Fruit fly (Drosophila melanogaster) whole organism, embryonic: Measurements from ENCODE around the gene CG10948.

Experiments used
- ATbp ChIP-seq: fragments of 200-800 bp; sonication (Bioruptor generic); optimal IDR thresholded peaks from 2 replicates; lab custom pipeline; 2017; ENCODE audit warnings: missing biosample characterization, mild to moderate bottlenecking, missing genetic modification characterization, missing genetic modification reagents
- Antp ChIP-seq: fragments of 200-800 bp; sonication (Bioruptor generic); optimal IDR thresholded peaks from 3 replicates; lab custom pipeline; 2016; ENCODE audit warnings: missing biosample characterization, missing genetic modification characterization
- Atf-2 ChIP-seq: fragments of 200-800 bp; sonication (Bioruptor generic); optimal IDR thresholded peaks from 2 replicates; lab custom pipeline; 2016; ENCODE audit warnings: missing biosample characterization, missing genetic modification characterization
- Bdp1 ChIP-seq: fragments of 200-800 bp; sonication (Bioruptor generic); optimal IDR thresholded peaks from 3 replicates; lab custom pipeline; 2016; ENCODE audit warnings: missing biosample characterization, missing genetic modification characterization
- CG11696 ChIP-seq: fragments of 200-800 bp; sonication (Bioruptor generic); IDR thresholded peaks from 2 replicates; pipeline ENCODE4 v1.3.6; 2022; ENCODE audit warnings: missing biosample characterization, missing genetic modification characterization
- CG1233 ChIP-seq: fragments of 200-800 bp; sonication (Bioruptor generic); optimal IDR thresholded peaks from 4 replicates; lab custom pipeline; 2018; ENCODE audit warnings: missing biosample characterization, mild to moderate bottlenecking, missing genetic modification characterization
- CG12659 ChIP-seq: fragments of 200-800 bp; sonication (Bioruptor generic); optimal IDR thresholded peaks from 3 replicates; lab custom pipeline; 2017; ENCODE audit warnings: mild to moderate bottlenecking, missing biosample characterization, missing genetic modification reagents, missing genetic modification characterization
- CG14050 ChIP-seq: fragments of 200-800 bp; sonication (Bioruptor generic); IDR thresholded peaks from 3 replicates; pipeline ENCODE4 v1.3.6; 2022; ENCODE audit warnings: missing biosample characterization, missing genetic modification characterization
- CG14667 ChIP-seq: fragments of 200-800 bp; sonication (Bioruptor generic); IDR thresholded peaks from 2 replicates; pipeline ENCODE4 v1.3.6; 2022; ENCODE audit warnings: missing biosample characterization, missing genetic modification characterization
- CG15269 ChIP-seq: fragments of 200-800 bp; sonication (Bioruptor generic); optimal IDR thresholded peaks from 2 replicates; lab custom pipeline; 2018; ENCODE audit warnings: missing biosample characterization, mild to moderate bottlenecking, missing genetic modification characterization, moderate library complexity
- CG15696 ChIP-seq: fragments of 200-800 bp; sonication (Bioruptor generic); optimal IDR thresholded peaks from 2 replicates; lab custom pipeline; 2019; ENCODE audit warnings: missing biosample characterization, mild to moderate bottlenecking, missing genetic modification characterization, moderate library complexity
- CG17612 ChIP-seq: fragments of 200-800 bp; sonication (Bioruptor generic); IDR thresholded peaks from 2 replicates; pipeline ENCODE4 v1.3.6; 2022; ENCODE audit warnings: missing biosample characterization, missing genetic modification characterization
- CG18599 ChIP-seq: fragments of 200-800 bp; sonication (Bioruptor generic); optimal IDR thresholded peaks from 3 replicates; lab custom pipeline; 2017; ENCODE audit warnings: missing biosample characterization, missing genetic modification characterization, mild to moderate bottlenecking, moderate library complexity, missing genetic modification reagents
- CG3065 ChIP-seq: fragments of 200-800 bp; sonication (Bioruptor generic); optimal IDR thresholded peaks from 2 replicates; lab custom pipeline; 2016; ENCODE audit warnings: missing biosample characterization, missing genetic modification characterization
- CG32532 ChIP-seq: fragments of 200-800 bp; sonication (Bioruptor generic); IDR thresholded peaks from 2 replicates; pipeline ENCODE4 v1.3.6; 2022; ENCODE audit warnings: missing biosample characterization, missing genetic modification characterization
- CG3726 ChIP-seq: fragments of 200-800 bp; sonication (Bioruptor generic); IDR thresholded peaks from 3 replicates; pipeline ENCODE4, ENCODE4 v1.3.6; 2022; ENCODE audit warnings: missing biosample characterization, missing genetic modification characterization
- CG4282 ChIP-seq: fragments of 200-800 bp; sonication (Bioruptor generic); optimal IDR thresholded peaks from 2 replicates; lab custom pipeline; 2016; ENCODE audit warnings: missing biosample characterization, missing genetic modification characterization
- CG4424 ChIP-seq: fragments of 200-800 bp; sonication (Bioruptor generic); optimal IDR thresholded peaks from 3 replicates; lab custom pipeline; 2016; ENCODE audit warnings: missing biosample characterization, missing genetic modification characterization
- CG7556 ChIP-seq: fragments of 200-800 bp; sonication (Bioruptor generic); optimal IDR thresholded peaks from 2 replicates; lab custom pipeline; 2017; ENCODE audit warnings: missing biosample characterization, mild to moderate bottlenecking, missing genetic modification characterization
- CG7745 ChIP-seq: fragments of 200-800 bp; sonication (Bioruptor generic); optimal IDR thresholded peaks from 2 replicates; lab custom pipeline; 2018; ENCODE audit warnings: missing biosample characterization, mild to moderate bottlenecking, missing genetic modification characterization, moderate library complexity
- CG8478 ChIP-seq: fragments of >200 bp; optimal IDR thresholded peaks from 2 replicates; lab custom pipeline; 2018
- Gug ChIP-seq: fragments of 200-800 bp; sonication (Bioruptor generic); IDR thresholded peaks from 4 replicates; pipeline ENCODE4 v1.3.6; 2022; ENCODE audit warnings: missing biosample characterization, missing genetic modification characterization
- Hmx ChIP-seq: fragments of 200-800 bp; sonication (Bioruptor generic); optimal IDR thresholded peaks from 2 replicates; lab custom pipeline; 2016; ENCODE audit warnings: missing biosample characterization, missing genetic modification characterization
- Hr39 ChIP-seq: fragments of >200 bp; optimal IDR thresholded peaks from 2 replicates; lab custom pipeline; 2017
- MESR4 ChIP-seq: fragments of 200-800 bp; sonication (Bioruptor generic); optimal IDR thresholded peaks from 2 replicates; lab custom pipeline; 2018; ENCODE audit warnings: missing biosample characterization, mild to moderate bottlenecking, missing genetic modification characterization, moderate library complexity
- Mes4 ChIP-seq: fragments of 200-800 bp; sonication (Bioruptor generic); optimal IDR thresholded peaks from 2 replicates; lab custom pipeline; 2016; ENCODE audit warnings: missing biosample characterization, missing genetic modification characterization
- Myb ChIP-seq: fragments of 200-800 bp; sonication (Bioruptor generic); optimal IDR thresholded peaks from 2 replicates; lab custom pipeline; 2016; ENCODE audit warnings: missing biosample characterization, missing genetic modification characterization
- NFAT ChIP-seq: fragments of 200-800 bp; sonication (Bioruptor generic); IDR thresholded peaks from 2 replicates; pipeline ENCODE4 v1.3.6; 2022; ENCODE audit warnings: missing biosample characterization, missing genetic modification characterization
- PHDP ChIP-seq: fragments of 200-800 bp; sonication (Bioruptor generic); optimal IDR thresholded peaks from 3 replicates; lab custom pipeline; 2018; ENCODE audit warnings: missing biosample characterization, mild to moderate bottlenecking, missing genetic modification characterization, moderate library complexity
- Tbp ChIP-seq: fragments of >200 bp; optimal IDR thresholded peaks from 2 replicates; lab custom pipeline; 2018; ENCODE audit warnings: missing biosample characterization, missing genetic modification characterization
- Trl ChIP-seq, 3 experiments: fragments of >200 bp in 2 of 3; fragments of 200-800 bp in 1 of 3; sonication (Bioruptor generic) in 1 of 3; optimal IDR thresholded peaks; 2 replicates in 1 of 3; 3 replicates in 2 of 3; lab custom pipeline; 2016 to 2017; ENCODE audit warnings: missing biosample characterization in 1 of 3, missing genetic modification characterization in 1 of 3
- bbx ChIP-seq: fragments of 200-800 bp; sonication (Bioruptor generic); IDR thresholded peaks from 2 replicates; pipeline ENCODE4 v1.3.6; 2022; ENCODE audit warnings: missing biosample characterization, missing genetic modification characterization; ENCODE audit not compliant: partially characterized antibody
- esg ChIP-seq: fragments of 200-800 bp; sonication (Bioruptor generic); conservative IDR thresholded peaks from 2 replicates; pipeline ENCODE4 v1.3.6; 2022; ENCODE audit warnings: missing biosample characterization, missing genetic modification characterization
- grn ChIP-seq: fragments of 200-800 bp; sonication (Bioruptor generic); optimal IDR thresholded peaks from 3 replicates; lab custom pipeline; 2017; ENCODE audit warnings: missing biosample characterization, missing genetic modification characterization
- gsb-n ChIP-seq: fragments of 200-800 bp; sonication (Bioruptor generic); optimal IDR thresholded peaks from 3 replicates; lab custom pipeline; 2018; ENCODE audit warnings: missing biosample characterization, mild to moderate bottlenecking, missing genetic modification characterization
- h ChIP-seq: fragments of >200 bp; optimal IDR thresholded peaks from 2 replicates; lab custom pipeline; 2017
- lbe ChIP-seq: fragments of 200-800 bp; sonication (Bioruptor generic); optimal IDR thresholded peaks from 2 replicates; lab custom pipeline; 2016; ENCODE audit warnings: missing biosample characterization, mild to moderate bottlenecking, missing genetic modification characterization
- nau ChIP-seq: fragments of 200-800 bp; sonication (Bioruptor generic); optimal IDR thresholded peaks from 3 replicates; lab custom pipeline; 2017; ENCODE audit warnings: missing biosample characterization, mild to moderate bottlenecking, missing genetic modification characterization, missing genetic modification reagents
- oc ChIP-seq: fragments of 200-800 bp; sonication (Bioruptor generic); optimal IDR thresholded peaks from 2 replicates; lab custom pipeline; 2018; ENCODE audit warnings: missing biosample characterization, mild to moderate bottlenecking, missing genetic modification characterization, moderate library complexity
- p53 ChIP-seq: fragments of 200-800 bp; sonication (Bioruptor generic); optimal IDR thresholded peaks from 2 replicates; lab custom pipeline; 2016; ENCODE audit warnings: missing biosample characterization, missing genetic modification characterization
- prd ChIP-seq, 3 experiments: fragments of >200 bp in 2 of 3; fragments of 200-800 bp in 1 of 3; sonication (Bioruptor generic) in 1 of 3; optimal IDR thresholded peaks in 2 of 3; IDR thresholded peaks in 1 of 3; 2 replicates in 2 of 3; 3 replicates in 1 of 3; pipeline versions ENCODE4 v1.3.6 to Lab custom; 2017 to 2022; ENCODE audit warnings: missing biosample characterization in 1 of 3, missing genetic modification characterization in 1 of 3
- slp2 ChIP-seq: fragments of 200-800 bp; sonication (Bioruptor generic); optimal IDR thresholded peaks from 2 replicates; lab custom pipeline; 2016; ENCODE audit warnings: missing biosample characterization, missing genetic modification characterization
- so ChIP-seq: fragments of 200-800 bp; sonication (Bioruptor generic); IDR thresholded peaks from 3 replicates; pipeline ENCODE4 v1.3.6; 2022; ENCODE audit warnings: missing biosample characterization, missing genetic modification characterization
- stc ChIP-seq: fragments of 200-800 bp; sonication (Bioruptor generic); IDR thresholded peaks from 2 replicates; pipeline ENCODE4 v1.3.6; 2022; ENCODE audit warnings: missing biosample characterization, missing genetic modification characterization
- tna ChIP-seq: fragments of 200-800 bp; sonication (Bioruptor generic); IDR thresholded peaks from 2 replicates; pipeline ENCODE4 v1.3.6; 2022; ENCODE audit warnings: missing biosample characterization, missing genetic modification characterization; ENCODE audit not compliant: partially characterized antibody
- toy ChIP-seq: fragments of 200-800 bp; sonication (Bioruptor generic); IDR thresholded peaks from 2 replicates; pipeline ENCODE4 v1.3.6; 2022; ENCODE audit warnings: missing biosample characterization, missing genetic modification characterization
- trh ChIP-seq: fragments of 200-800 bp; sonication (Bioruptor generic); optimal IDR thresholded peaks from 2 replicates; lab custom pipeline; 2016; ENCODE audit warnings: missing biosample characterization, missing genetic modification characterization
- ttk ChIP-seq: fragments of 200-800 bp; sonication (Bioruptor generic); IDR thresholded peaks from 2 replicates; pipeline ENCODE4 v2.1.2; 2022; ENCODE audit warnings: missing biosample characterization, missing genetic modification characterization
- unpg ChIP-seq: fragments of 200-800 bp; sonication (Bioruptor generic); optimal IDR thresholded peaks from 3 replicates; lab custom pipeline; 2018; ENCODE audit warnings: missing biosample characterization, mild to moderate bottlenecking, missing genetic modification characterization, moderate library complexity
- zf30C ChIP-seq: fragments of 200-800 bp; sonication (Bioruptor generic); optimal IDR thresholded peaks from 3 replicates; lab custom pipeline; 2018; ENCODE audit warnings: missing biosample characterization, mild to moderate bottlenecking, missing genetic modification characterization

CG10948 gene

DNA sequence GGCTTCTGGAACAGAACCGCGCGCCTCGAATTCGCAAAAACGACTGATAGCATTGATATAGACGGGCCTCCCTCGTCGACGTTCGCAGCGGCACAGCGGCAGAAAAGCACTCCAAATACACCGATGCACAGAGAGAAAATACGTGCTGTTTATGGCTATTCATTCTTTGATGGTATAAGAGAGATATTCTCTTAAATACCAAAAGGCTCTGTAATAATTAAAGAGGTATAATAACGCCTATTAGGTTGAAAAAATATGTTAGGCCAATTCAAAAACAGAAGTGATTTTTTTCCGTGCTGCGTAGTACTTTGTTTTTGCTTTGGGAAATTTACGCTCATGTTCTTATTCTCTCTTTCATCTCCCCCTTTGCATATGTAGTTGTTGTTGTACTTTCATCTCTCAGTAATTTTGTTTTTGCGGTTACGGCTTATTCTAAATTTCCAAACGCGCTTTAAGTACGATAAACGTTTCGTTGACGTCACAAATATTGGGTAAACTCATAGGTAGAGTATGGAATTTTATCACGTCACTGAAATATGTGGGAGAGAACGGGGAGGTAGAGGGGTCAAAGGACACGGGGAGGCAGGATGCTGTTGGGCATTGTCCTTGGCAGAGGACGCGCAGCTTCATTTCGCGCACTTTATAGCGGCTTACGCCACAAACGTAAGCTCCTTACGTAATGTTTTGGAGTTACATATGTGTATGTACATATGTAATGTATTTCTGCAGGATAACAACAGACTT lies 6.7 kb downstream of the CG10948 start, which contains the start of gene nebu (continued):
- TF ChIP-seq CG7556 (GFP tag; lab: Kevin White, UChicago): peak; percentile 97
- TF ChIP-seq p53 (GFP tag; lab: Kevin White, UChicago): peak; percentile 90
- no peak for TF ChIP-seq CG7745 (tag; lab: Kevin White, UChicago)
- TF ChIP-seq bbx (GFP tag; lab: Robert Waterston, UW): no peak
- peak; percentile 94 for TF ChIP-seq CG14050
- no peak for TF ChIP-seq Tbp
- TF ChIP-seq CG11696: peak; percentile 83
- TF ChIP-seq grn (GFP tag; lab: Kevin White, UChicago): no peak
- peak; percentile 97 for TF ChIP-seq Antp (GFP tag; lab: Kevin White, UChicago)
- TF ChIP-seq Myb: peak; percentile 89
- TF ChIP-seq Hmx: peak; percentile 89
- peak; percentile 72 for TF ChIP-seq CG15696 (tag; lab: Kevin White, UChicago)
- peak; percentile 81 for TF ChIP-seq trh (GFP tag; lab: Kevin White, UChicago)
- no peak for TF ChIP-seq CG8478 (lab: Kevin White, UChicago)
- no peak for TF ChIP-seq Hr39
- TF ChIP-seq CG18599: peak; percentile 99
- TF ChIP-seq CG3726: no peak; the same call in 2 of the 3 replicates
- TF ChIP-seq zf30C (GFP tag; lab: Kevin White, UChicago): peak; percentile 89
- TF ChIP-seq CG14667 (GFP tag; lab: Robert Waterston, UW): no peak; the same call in 1 of the 2 replicates
- peak; percentile 96 for TF ChIP-seq NFAT (GFP tag; lab: Robert Waterston, UW)
- peak; percentile 95 for TF ChIP-seq CG17612 (GFP tag; lab: Robert Waterston, UW)
- peak; percentile 95 for TF ChIP-seq esg (GFP tag; lab: Robert Waterston, UW)
- peak; percentile 97 for TF ChIP-seq lbe (GFP tag; lab: Kevin White, UChicago)
- TF ChIP-seq CG4282 (GFP tag; lab: Kevin White, UChicago): peak; percentile 92
- no peak for TF ChIP-seq prd (optimal IDR thresholded peaks at IDR 0.05; lab: Kevin White, UChicago)
- peak; percentile 97 for TF ChIP-seq prd (GFP tag; IDR thresholded peaks at IDR 0.05; lab: Robert Waterston, UW)
- peak; percentile 81 for TF ChIP-seq CG3065 (GFP tag; lab: Kevin White, UChicago)
- no peak for TF ChIP-seq tna
- peak; percentile 98 for TF ChIP-seq CG12659
- TF ChIP-seq ttk (GFP tag; lab: Robert Waterston, UW): peak; percentile 95
- TF ChIP-seq ATbp (GFP tag; lab: Kevin White, UChicago): peak; percentile 90
- TF ChIP-seq stc: peak; percentile 95
- TF ChIP-seq CG32532 (GFP tag; lab: Robert Waterston, UW): peak; percentile 99
- peak; percentile 97 for TF ChIP-seq CG15269
- peak; percentile 97 for TF ChIP-seq PHDP
- TF ChIP-seq CG1233 (GFP tag; lab: Kevin White, UChicago): peak; percentile 89
- TF ChIP-seq slp2: peak; percentile 92
- no peak for TF ChIP-seq h (lab: Kevin White, UChicago)
- peak; percentile 95 for TF ChIP-seq Gug (GFP tag; lab: Robert Waterston, UW)
- peak; percentile 96 for TF ChIP-seq so (GFP tag; lab: Robert Waterston, UW)
- peak in 1 of 2 experiments; percentile 60 for TF ChIP-seq Trl (optimal IDR thresholded peaks at IDR 0.05; lab: Kevin White, UChicago)
- peak; percentile 96 for TF ChIP-seq Trl (GFP tag; optimal IDR thresholded peaks at IDR 0.05; lab: Kevin White, UChicago)
- peak; percentile 91 for TF ChIP-seq toy (GFP tag; lab: Robert Waterston, UW)
- TF ChIP-seq oc (tag; lab: Kevin White, UChicago): no peak
- TF ChIP-seq nau: peak; percentile 93
- TF ChIP-seq CG4424 (GFP tag; lab: Kevin White, UChicago): peak; percentile 84
- TF ChIP-seq Bdp1 (GFP tag; lab: Kevin White, UChicago): peak; percentile 88
- peak; percentile 56 for TF ChIP-seq MESR4 (GFP tag; lab: Kevin White, UChicago)
- TF ChIP-seq unpg: peak; percentile 96
- TF ChIP-seq Mes4: peak; percentile 83
- peak; percentile 74 for TF ChIP-seq gsb-n
- TF ChIP-seq Atf-2 (GFP tag; lab: Kevin White, UChicago): peak; percentile 92
